Fruit fly (Drosophila melanogaster): ENCODE measurements around the gene CG34012.

The CG34012 gene

DNA sequence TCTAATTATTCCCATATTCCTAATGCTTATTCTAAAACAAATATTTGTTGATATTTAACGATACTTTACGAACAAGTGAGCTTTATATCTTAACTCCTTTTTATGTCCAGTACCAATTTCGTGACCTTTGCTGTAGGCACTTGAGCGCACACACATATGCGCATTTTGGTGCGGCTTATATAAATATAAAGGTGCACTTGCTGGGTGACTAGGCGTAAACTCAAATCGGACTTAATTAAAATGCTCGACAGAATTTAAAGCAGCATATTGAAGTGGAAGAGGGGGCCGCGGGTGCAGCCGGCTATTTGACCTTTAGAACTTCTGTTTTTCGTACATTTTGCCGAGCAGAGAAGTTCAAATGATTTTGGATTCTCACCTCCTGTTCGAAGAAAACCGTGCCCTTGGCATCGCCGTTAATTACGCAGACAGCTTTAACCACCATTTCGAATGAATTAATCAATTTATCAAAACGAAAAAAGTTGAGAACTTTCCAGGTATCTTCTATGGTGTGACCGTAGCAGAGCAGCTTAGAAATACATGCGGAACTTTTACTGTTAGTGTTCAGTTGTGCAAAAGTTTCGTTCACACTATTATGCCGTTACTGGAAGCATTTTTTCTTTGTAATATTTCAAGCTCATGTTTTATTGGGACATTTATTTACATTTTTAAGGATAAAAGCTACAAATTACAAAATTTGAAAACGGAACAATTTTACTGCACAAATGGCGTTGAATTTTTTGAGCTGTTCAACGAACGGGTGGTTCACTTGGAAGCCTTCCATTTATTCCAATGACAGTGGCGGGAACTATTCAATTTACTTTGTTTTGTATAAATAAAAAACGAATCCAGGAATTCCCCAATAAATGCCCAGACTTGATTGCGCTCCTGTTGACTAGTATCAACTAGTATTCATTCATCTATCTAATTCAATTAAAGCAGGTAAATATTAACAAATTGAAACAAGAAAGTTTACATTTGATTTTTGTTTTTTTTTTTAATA lies 4.2 kb upstream of the CG34012 start, which contains the start of gene Sod1 (continued):
- TF ChIP-seq esg (GFP tag; conservative IDR thresholded peaks at IDR 0.05): no peak
- TF ChIP-seq CG2889 (GFP tag; IDR thresholded peaks at IDR 0.05): no peak
- peak; percentile 71 for TF ChIP-seq CG7357 (GFP tag; IDR thresholded peaks at IDR 0.05)
- no peak for TF ChIP-seq Ada2b (GFP tag; IDR thresholded peaks at IDR 0.05)
- no peak for TF ChIP-seq hbn (GFP tag; IDR thresholded peaks at IDR 0.05; ENCODE audit: partially characterized antibody)
- TF ChIP-seq CG13287 (GFP tag; IDR thresholded peaks at IDR 0.05; ENCODE audit: partially characterized antibody): peak; percentile 38; the same call in 1 of the 2 replicates
- TF ChIP-seq Bdp1 (GFP tag; optimal IDR thresholded peaks at IDR 0.05): no peak
- TF ChIP-seq Side (GFP tag; optimal IDR thresholded peaks at IDR 0.05): no peak
- TF ChIP-seq exex (tag; optimal IDR thresholded peaks at IDR 0.05): peak; percentile 30
- no peak for TF ChIP-seq rib (GFP tag; IDR thresholded peaks at IDR 0.05)
- TF ChIP-seq PHDP (tag; optimal IDR thresholded peaks at IDR 0.05): peak; percentile 25
- TF ChIP-seq GATAe (GFP tag; conservative IDR thresholded peaks at IDR 0.05): no peak
- peak; percentile 34 for TF ChIP-seq CG12659 (GFP tag; optimal IDR thresholded peaks at IDR 0.05)
- no peak for TF ChIP-seq sim (GFP tag; IDR thresholded peaks at IDR 0.05)
- no peak for TF ChIP-seq CG30431 (GFP tag; optimal IDR thresholded peaks at IDR 0.05)
- peak; percentile 73 for TF ChIP-seq YL-1 (GFP tag; optimal IDR thresholded peaks at IDR 0.05)

DNA sequence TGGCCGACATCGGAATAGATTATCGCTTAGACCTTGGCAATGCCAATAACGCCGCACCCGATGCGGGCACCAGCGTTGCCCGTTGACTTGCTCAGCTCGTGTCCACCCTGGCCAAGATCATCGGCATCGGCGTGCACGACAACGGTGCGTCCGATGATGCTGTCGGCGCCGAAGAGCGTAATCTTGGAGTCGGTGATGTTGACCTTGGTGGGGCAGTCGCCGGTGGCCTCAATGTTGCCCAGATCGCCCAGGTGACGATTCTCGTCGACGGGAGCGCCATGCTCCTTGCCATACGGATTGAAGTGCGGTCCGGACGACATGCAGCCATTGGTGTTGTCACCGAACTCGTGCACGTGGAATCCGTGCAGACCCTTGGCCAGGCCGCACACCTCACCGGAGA lies 3.1 kb upstream of the CG34012 start:
- TF ChIP-seq ftz-f1 (GFP tag; optimal IDR thresholded peaks at IDR 0.05) (peak; percentile 57), CG10321 (GFP tag; IDR thresholded peaks at IDR 0.05) (0 out of 2 replicates have a peak, but pooled peaks have one; percentile 43), Opbp (GFP tag; IDR thresholded peaks at IDR 0.05; ENCODE audit: partially characterized antibody) (0 out of 3 replicates have a peak, but pooled peaks have one; percentile 15), Deaf1 (tag; optimal IDR thresholded peaks at IDR 0.05) (peak; percentile 8), Med (GFP tag) (peak; percentile 59), CG13775 (GFP tag; optimal IDR thresholded peaks at IDR 0.05) (no peak), CG16779 (GFP tag; IDR thresholded peaks at IDR 0.05) (0 out of 2 replicates have a peak, but pooled peaks have one; percentile 52), CG8478 (optimal IDR thresholded peaks at IDR 0.05) (peak; percentile 55), pb (GFP tag; optimal IDR thresholded peaks at IDR 0.05) (no peak), HLHmδ (GFP tag; optimal IDR thresholded peaks at IDR 0.05) (no peak), CG6175 (GFP tag; IDR thresholded peaks at IDR 0.05) (0 out of 3 replicates have a peak, but pooled peaks have one; percentile 28), CG42726 (GFP tag; IDR thresholded peaks at IDR 0.05; ENCODE audit: partially characterized antibody) (0 out of 2 replicates have a peak, but pooled peaks have one; percentile 10), ham (GFP tag; IDR thresholded peaks at IDR 0.05) (no peak), aop (GFP tag; IDR thresholded peaks at IDR 0.05) (0 out of 2 replicates have a peak, but pooled peaks have one; percentile 25), CG2199 (GFP tag; IDR thresholded peaks at IDR 0.05) (0 out of 3 replicates have a peak, but pooled peaks have one; percentile 24), pum (GFP tag; optimal IDR thresholded peaks at IDR 0.05) (no peak), CG11560 (tag; IDR thresholded peaks at IDR 0.05) (no peak), CG11696 (GFP tag; IDR thresholded peaks at IDR 0.05) (0 out of 2 replicates have a peak, but pooled peaks have one; percentile 16), nau (GFP tag; optimal IDR thresholded peaks at IDR 0.05) (no peak), eyg (GFP tag; optimal IDR thresholded peaks at IDR 0.05) (no peak), crol (GFP tag; IDR thresholded peaks at IDR 0.05) (peak; percentile 38; the same call in 1 of the 2 replicates), Bgb (GFP tag; IDR thresholded peaks at IDR 0.05; ENCODE audit: partially characterized antibody) (0 out of 2 replicates have a peak, but pooled peaks have one; percentile 18), dysf (GFP tag; IDR thresholded peaks at IDR 0.05) (0 out of 3 replicates have a peak, but pooled peaks have one; percentile 28), lov (optimal IDR thresholded peaks at IDR 0.05) (no peak), lov (GFP tag; IDR thresholded peaks at IDR 0.05) (0 out of 3 replicates have a peak, but pooled peaks have one; percentile 27), Lpt (GFP tag; optimal IDR thresholded peaks at IDR 0.05) (no peak), grau (tag; optimal IDR thresholded peaks at IDR 0.05) (no peak)
